Fruit fly (Drosophila melanogaster): ENCODE measurements around the gene zfh1.
A peak's percentile ranks its signal among the peaks of the same experiment; 100 is the strongest.

The zfh1 gene

DNA sequence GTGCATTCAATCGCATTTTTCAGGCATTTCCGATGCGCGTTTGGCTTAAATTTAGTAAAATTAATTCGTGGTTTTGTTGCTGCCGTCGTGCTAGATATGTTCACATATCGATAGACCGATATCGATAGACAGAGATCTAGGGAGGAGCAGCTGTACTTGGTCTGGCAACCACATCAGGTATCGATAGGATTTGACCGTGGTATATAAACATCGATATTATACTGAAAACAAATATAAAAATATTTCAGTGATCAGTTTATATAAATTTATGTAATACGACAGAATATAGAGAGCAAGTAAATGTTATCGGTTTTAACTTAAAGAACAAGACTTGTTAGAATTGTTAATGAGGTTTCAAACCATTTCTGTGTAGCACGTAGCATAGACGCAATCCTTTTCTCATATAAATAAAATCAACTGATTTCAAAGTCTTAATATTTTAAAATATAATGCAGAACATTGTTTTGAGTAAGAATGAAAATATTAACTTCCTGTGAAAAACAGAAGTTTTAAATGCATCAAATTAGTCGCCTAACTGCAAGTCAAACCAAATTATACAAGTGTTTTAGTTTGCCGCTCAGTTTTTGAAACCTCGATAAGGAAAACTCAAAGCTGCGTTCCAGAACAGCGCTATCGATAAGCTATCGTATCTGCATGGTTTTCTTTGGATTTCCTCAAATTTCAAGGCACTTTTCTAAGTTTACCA is 40.9 kb downstream of the zfh1 start, which contains the start of the genes wts and dj-1beta (continued):
- TF ChIP-seq CG9932 (GFP tag; IDR thresholded peaks at IDR 0.05) (peak; percentile 62), inv (GFP tag; IDR thresholded peaks at IDR 0.05; ENCODE audit: partially characterized antibody) (peak; percentile 88), Dek (tag; optimal IDR thresholded peaks at IDR 0.05) (no peak), lola (GFP tag; optimal IDR thresholded peaks at IDR 0.05) (no peak), Elba2 (GFP tag; optimal IDR thresholded peaks at IDR 0.05) (no peak), CG8478 (optimal IDR thresholded peaks at IDR 0.05) (no peak), knrl (GFP tag; IDR thresholded peaks at IDR 0.05; ENCODE audit: partially characterized antibody) (peak; percentile 94), bigmax (GFP tag; optimal IDR thresholded peaks at IDR 0.05) (no peak), zfh1 (GFP tag; IDR thresholded peaks at IDR 0.05) (no peak), Scr (GFP tag; IDR thresholded peaks at IDR 0.05; ENCODE audit: partially characterized antibody) (peak; percentile 93), eve (GFP tag; optimal IDR thresholded peaks at IDR 0.05) (peak in 1 of 2 experiments; percentile 13), CG6254 (GFP tag; optimal IDR thresholded peaks at IDR 0.05) (no peak), org-1 (GFP tag; optimal IDR thresholded peaks at IDR 0.05) (no peak), CG17359 (tag; optimal IDR thresholded peaks at IDR 0.05) (no peak), CG4424 (GFP tag; optimal IDR thresholded peaks at IDR 0.05) (no peak), CG6272 (GFP tag; IDR thresholded peaks at IDR 0.05) (peak; percentile 9; the same call in 1 of the 2 replicates), Taf1 (GFP tag; IDR thresholded peaks at IDR 0.05) (no peak), kay (GFP tag; optimal IDR thresholded peaks at IDR 0.05) (no peak), Side (GFP tag; optimal IDR thresholded peaks at IDR 0.05) (no peak), CG2129 (GFP tag; IDR thresholded peaks at IDR 0.05; ENCODE audit: partially characterized antibody) (peak; percentile 73), CG42726 (GFP tag; IDR thresholded peaks at IDR 0.05; ENCODE audit: partially characterized antibody) (peak; percentile 94), en (GFP tag; optimal IDR thresholded peaks at IDR 0.05) (no peak), CG2120 (GFP tag; optimal IDR thresholded peaks at IDR 0.05) (peak; percentile 20), crp (GFP tag; optimal IDR thresholded peaks at IDR 0.05) (peak in 1 of 2 experiments; percentile 9), bbx (GFP tag; IDR thresholded peaks at IDR 0.05; ENCODE audit: partially characterized antibody) (peak; percentile 97), Fer2 (tag; optimal IDR thresholded peaks at IDR 0.05) (no peak), Fer1 (GFP tag; optimal IDR thresholded peaks at IDR 0.05) (no peak), zf30C (GFP tag; optimal IDR thresholded peaks at IDR 0.05) (no peak), CG6765 (GFP tag; optimal IDR thresholded peaks at IDR 0.05) (no peak), hbn (GFP tag; IDR thresholded peaks at IDR 0.05; ENCODE audit: partially characterized antibody) (peak; percentile 74), CG17612 (GFP tag; IDR thresholded peaks at IDR 0.05) (no peak), gsb-n (tag; optimal IDR thresholded peaks at IDR 0.05) (no peak), pzg (GFP tag; optimal IDR thresholded peaks at IDR 0.05) (peak; percentile 86), CG4328 (GFP tag; optimal IDR thresholded peaks at IDR 0.05) (no peak), schlank (tag; optimal IDR thresholded peaks at IDR 0.05) (no peak), sc (optimal IDR thresholded peaks at IDR 0.05) (no peak), sc (GFP tag; optimal IDR thresholded peaks at IDR 0.05) (no peak), gce (GFP tag; IDR thresholded peaks at IDR 0.05) (no peak), crc (GFP tag; optimal IDR thresholded peaks at IDR 0.05) (no peak), Sry-δ (GFP tag; optimal IDR thresholded peaks at IDR 0.05) (peak; percentile 93), CG34422 (GFP tag; IDR thresholded peaks at IDR 0.05) (no peak), ewg (GFP tag; optimal IDR thresholded peaks at IDR 0.05) (no peak), CG34224 (GFP tag; IDR thresholded peaks at IDR 0.05; ENCODE audit: partially characterized antibody) (peak; percentile 83), CG16813 (GFP tag; IDR thresholded peaks at IDR 0.05; ENCODE audit: partially characterized antibody) (peak; percentile 94), Sin3A (optimal IDR thresholded peaks at IDR 0.05) (peak; percentile 61), mam (GFP tag; optimal IDR thresholded peaks at IDR 0.05) (no peak), CG6689 (GFP tag; IDR thresholded peaks at IDR 0.05) (no peak), lilli (GFP tag; optimal IDR thresholded peaks at IDR 0.05) (peak; percentile 13), shn (GFP tag; optimal IDR thresholded peaks at IDR 0.05) (no peak), crol (GFP tag; IDR thresholded peaks at IDR 0.05) (no peak)
